Worm (Caenorhabditis elegans) whole organism, L4 larva: ENCODE measurements around the gene ckb-4.

Experiments
- F26F4.8 ChIP-seq: fragments of 200-800 bp; sonication (Bioruptor generic); conservative IDR thresholded peaks from 2 replicates; pipeline ENCODE4 v1.3.6; 2022; ENCODE audit warnings: missing genetic modification characterization, missing compliant biosample characterization
- F49E8.2 ChIP-seq: sonication (generic microtip); optimal IDR thresholded peaks from 2 replicates; lab custom pipeline; 2016; ENCODE audit warnings: missing compliant biosample characterization, mild to moderate bottlenecking, missing genetic modification characterization, borderline replicate concordance
- Y105C5A.15 ChIP-seq: fragments of 200-800 bp; sonication (Bioruptor generic); IDR thresholded peaks from 2 replicates; pipeline ENCODE4 v1.3.6; 2022; ENCODE audit warnings: missing genetic modification characterization, missing compliant biosample characterization
- Y48G9A.11 ChIP-seq: fragments of 200-800 bp; sonication (Bioruptor generic); IDR thresholded peaks from 2 replicates; pipeline ENCODE4 v1.3.6; 2022; ENCODE audit warnings: missing genetic modification reagents, missing genetic modification characterization, missing compliant biosample characterization
- Y5F2A.4 ChIP-seq: fragments of 200-800 bp; sonication (Bioruptor generic); optimal IDR thresholded peaks from 2 replicates; lab custom pipeline; 2018; ENCODE audit warnings: mild to moderate bottlenecking, missing genetic modification characterization, missing compliant biosample characterization
- ZK337.2 ChIP-seq: fragments of 200-800 bp; sonication (Bioruptor generic); IDR thresholded peaks from 2 replicates; pipeline ENCODE4 v1.3.6; 2022; ENCODE audit warnings: missing genetic modification reagents, missing genetic modification characterization, missing compliant biosample characterization
- ZK546.5 ChIP-seq, 2 experiments: sonication (generic microtip); optimal IDR thresholded peaks; 2 replicates each; lab custom pipeline; 2017; ENCODE audit warnings: missing biosample characterization in 2 of 2, missing genetic modification characterization in 2 of 2
- aly-2 ChIP-seq: sonication (generic microtip); optimal IDR thresholded peaks from 2 replicates; lab custom pipeline; 2018; ENCODE audit warnings: missing biosample characterization, missing genetic modification characterization
- arid-1 ChIP-seq: fragments of 200-800 bp; sonication (Bioruptor generic); conservative IDR thresholded peaks from 2 replicates; pipeline ENCODE4 v1.3.6; 2022; ENCODE audit warnings: missing genetic modification reagents, missing genetic modification characterization, missing compliant biosample characterization
- attf-4 ChIP-seq: sonication (generic microtip); optimal IDR thresholded peaks from 3 replicates; lab custom pipeline; 2017; ENCODE audit warnings: missing biosample characterization, missing genetic modification characterization
- ceh-20 ChIP-seq: fragments of 200-800 bp; sonication (Bioruptor generic); IDR thresholded peaks from 2 replicates; pipeline ENCODE4 v1.3.6; 2022; ENCODE audit warnings: missing genetic modification reagents, missing genetic modification characterization, missing compliant biosample characterization
- ceh-44 ChIP-seq: fragments of 200-800 bp; sonication (Bioruptor generic); IDR thresholded peaks from 2 replicates; pipeline ENCODE4 v1.3.6; 2022; ENCODE audit warnings: missing genetic modification reagents, missing genetic modification characterization, missing compliant biosample characterization
- ces-1 ChIP-seq: fragments of 150-350 bp; sonication (generic microtip); optimal IDR thresholded peaks from 4 replicates; lab custom pipeline; 2014; ENCODE audit warnings: missing biosample characterization, missing genetic modification reagents, missing genetic modification characterization
- ctbp-1 ChIP-seq: fragments of 200-800 bp; sonication (Bioruptor generic); IDR thresholded peaks from 2 replicates; pipeline ENCODE4 v1.3.6; 2022; ENCODE audit warnings: missing genetic modification reagents, missing genetic modification characterization, missing compliant biosample characterization
- daf-12 ChIP-seq: fragments of 150-350 bp; optimal IDR thresholded peaks from 2 replicates; lab custom pipeline; 2014; ENCODE audit warnings: missing biosample characterization, missing genetic modification reagents, missing genetic modification characterization
- daf-16 ChIP-seq, 3 experiments: sonication (generic microtip); optimal IDR thresholded peaks; 2 replicates each; lab custom pipeline; 2016 to 2017; ENCODE audit warnings: missing genetic modification characterization in 3 of 3, missing genetic modification reagents in 3 of 3, mild to moderate bottlenecking in 2 of 3, missing compliant biosample characterization in 2 of 3, missing biosample characterization in 1 of 3, moderate library complexity in 1 of 3
- dmd-6 ChIP-seq: fragments of 200-800 bp; sonication (Bioruptor generic); IDR thresholded peaks from 2 replicates; pipeline ENCODE4 v1.3.6; 2022; ENCODE audit warnings: missing genetic modification reagents, missing genetic modification characterization, missing compliant biosample characterization
- dve-1 ChIP-seq: sonication (generic microtip); optimal IDR thresholded peaks from 2 replicates; lab custom pipeline; 2017; ENCODE audit warnings: antibody characterized with exemption, mild to moderate bottlenecking, missing genetic modification characterization, missing compliant biosample characterization; ENCODE audit not compliant: insufficient read depth
- egl-43 ChIP-seq: fragments of 200-800 bp; sonication (Bioruptor generic); IDR thresholded peaks from 2 replicates; pipeline ENCODE4 v1.3.6; 2022; ENCODE audit warnings: missing genetic modification reagents, missing genetic modification characterization, missing compliant biosample characterization
- gei-8 ChIP-seq: fragments of 200-800 bp; sonication (Bioruptor generic); optimal IDR thresholded peaks from 2 replicates; lab custom pipeline; 2018; ENCODE audit warnings: mild to moderate bottlenecking, missing genetic modification characterization, missing compliant biosample characterization
- hif-1 ChIP-seq, 2 experiments: sonication (generic microtip); optimal IDR thresholded peaks; 2 replicates each; lab custom pipeline; 2016 to 2017; ENCODE audit warnings: missing compliant biosample characterization in 2 of 2, missing genetic modification characterization in 2 of 2, missing genetic modification reagents in 2 of 2, missing genotype in 2 of 2, mild to moderate bottlenecking in 1 of 2
- hlh-11 ChIP-seq: fragments of 200-800 bp; sonication (Bioruptor generic); optimal IDR thresholded peaks from 2 replicates; lab custom pipeline; 2018; ENCODE audit warnings: mild to moderate bottlenecking, missing genetic modification characterization, missing compliant biosample characterization
- jun-1 ChIP-seq: fragments of 150-350 bp; optimal IDR thresholded peaks from 2 replicates; lab custom pipeline; 2014; ENCODE audit warnings: missing biosample characterization, missing genetic modification reagents, missing genetic modification characterization
- lin-38 ChIP-seq: fragments of 200-800 bp; sonication (Bioruptor generic); IDR thresholded peaks from 2 replicates; pipeline ENCODE4 v1.3.6; 2022; ENCODE audit warnings: missing genetic modification reagents, missing genetic modification characterization, missing compliant biosample characterization
- lin-39 ChIP-seq: fragments of 150-350 bp; optimal IDR thresholded peaks from 2 replicates; lab custom pipeline; 2014; ENCODE audit warnings: missing biosample characterization, missing genetic modification reagents, missing genetic modification characterization
- lsy-2 ChIP-seq, 2 experiments: fragments of 150-350 bp in 1 of 2; sonication (generic microtip) in 1 of 2; optimal IDR thresholded peaks; 2 replicates each; lab custom pipeline; 2014 to 2017; ENCODE audit warnings: missing biosample characterization in 2 of 2, missing genetic modification characterization in 2 of 2
- mep-1 ChIP-seq: fragments of 150-350 bp; sonication (generic microtip); optimal IDR thresholded peaks from 3 replicates; lab custom pipeline; 2014; ENCODE audit warnings: missing biosample characterization, missing genetic modification characterization
- mes-2 ChIP-seq: sonication (generic microtip); optimal IDR thresholded peaks from 2 replicates; lab custom pipeline; 2016; ENCODE audit warnings: missing genotype, mild to moderate bottlenecking, missing genetic modification characterization, missing compliant biosample characterization; ENCODE audit not compliant: poor library complexity, severe bottlenecking
- nhr-102 ChIP-seq: sonication (generic microtip); optimal IDR thresholded peaks from 2 replicates; lab custom pipeline; 2016; ENCODE audit warnings: mild to moderate bottlenecking, missing genetic modification characterization, moderate library complexity, missing compliant biosample characterization
- nhr-237 ChIP-seq: sonication (generic microtip); optimal IDR thresholded peaks from 2 replicates; lab custom pipeline; 2017; ENCODE audit warnings: missing biosample characterization, missing genetic modification characterization
- nhr-28 ChIP-seq: fragments of 150-350 bp; optimal IDR thresholded peaks from 2 replicates; lab custom pipeline; 2014; ENCODE audit warnings: missing biosample characterization, missing genetic modification characterization
- nhr-41 ChIP-seq: fragments of 200-800 bp; sonication (Bioruptor generic); IDR thresholded peaks from 2 replicates; pipeline ENCODE4 v1.3.6; 2022; ENCODE audit warnings: missing genetic modification reagents, missing genetic modification characterization, missing compliant biosample characterization
- nhr-48 ChIP-seq: sonication (generic microtip); optimal IDR thresholded peaks from 2 replicates; lab custom pipeline; 2016; ENCODE audit warnings: mild to moderate bottlenecking, missing genetic modification characterization, missing compliant biosample characterization
- nhr-6 ChIP-seq: fragments of 150-350 bp; optimal IDR thresholded peaks from 2 replicates; lab custom pipeline; 2014; ENCODE audit warnings: missing biosample characterization, missing genetic modification characterization
- pha-4 ChIP-seq, 2 experiments: fragments of 150-350 bp in 1 of 2; fragments of 200-800 bp in 1 of 2; sonication (Bioruptor generic) in 1 of 2; IDR thresholded peaks in 1 of 2; optimal IDR thresholded peaks in 1 of 2; 2 replicates each; pipeline versions ENCODE4 v1.3.6 to Lab custom; 2014 to 2022; ENCODE audit warnings: missing genetic modification characterization in 2 of 2, missing genetic modification reagents in 2 of 2, missing biosample characterization in 1 of 2, missing compliant biosample characterization in 1 of 2
- php-3 ChIP-seq: fragments of 200-800 bp; sonication (Bioruptor generic); IDR thresholded peaks from 2 replicates; pipeline ENCODE4 v1.3.6; 2022; ENCODE audit warnings: missing genetic modification reagents, missing genetic modification characterization, missing compliant biosample characterization
- pqm-1 ChIP-seq: sonication (generic microtip); optimal IDR thresholded peaks from 2 replicates; lab custom pipeline; 2017; ENCODE audit warnings: missing biosample characterization, missing genetic modification characterization
- skn-1 ChIP-seq: fragments of 150-350 bp; optimal IDR thresholded peaks from 2 replicates; lab custom pipeline; 2014; ENCODE audit warnings: missing biosample characterization, missing genetic modification characterization
- snpc-4 ChIP-seq: fragments of 150-350 bp; optimal IDR thresholded peaks from 2 replicates; lab custom pipeline; 2014; ENCODE audit warnings: missing biosample characterization, missing genetic modification characterization
- spr-1 ChIP-seq: sonication (generic microtip); optimal IDR thresholded peaks from 2 replicates; lab custom pipeline; 2016; ENCODE audit warnings: mild to moderate bottlenecking, missing genetic modification characterization, missing compliant biosample characterization
- spr-3 ChIP-seq: fragments of 200-800 bp; sonication (Bioruptor generic); optimal IDR thresholded peaks from 2 replicates; lab custom pipeline; 2018; ENCODE audit warnings: mild to moderate bottlenecking, missing genetic modification characterization, missing compliant biosample characterization
- tra-1 ChIP-seq: fragments of 200-800 bp; sonication (Bioruptor generic); IDR thresholded peaks from 2 replicates; pipeline ENCODE4 v1.3.6; 2022; ENCODE audit warnings: missing genetic modification reagents, missing genetic modification characterization, missing compliant biosample characterization
- unc-39 ChIP-seq: sonication (generic microtip); optimal IDR thresholded peaks from 2 replicates; lab custom pipeline; 2017; ENCODE audit warnings: missing biosample characterization, missing genetic modification characterization
- unc-62 ChIP-seq, 3 experiments: fragments of 150-350 bp in 1 of 3; sonication (generic microtip); optimal IDR thresholded peaks in 2 of 3; peaks in 1 of 3; 1 replicate in 1 of 3; 2 replicates in 2 of 3; lab custom pipeline; 2014 to 2017; ENCODE audit warnings: missing biosample characterization in 3 of 3, missing genetic modification characterization in 3 of 3, missing genetic modification reagents in 3 of 3, missing genotype in 1 of 3
- vab-7 ChIP-seq: fragments of 200-800 bp; sonication (Bioruptor generic); IDR thresholded peaks from 2 replicates; pipeline ENCODE4 v1.3.6; 2022; ENCODE audit warnings: missing genetic modification reagents, missing genetic modification characterization, missing compliant biosample characterization
- zip-11 ChIP-seq: fragments of 200-800 bp; sonication (Bioruptor generic); IDR thresholded peaks from 2 replicates; pipeline ENCODE4 v1.3.6; 2022; ENCODE audit warnings: missing genetic modification characterization, missing compliant biosample characterization
- zip-2 ChIP-seq: fragments of 150-350 bp; optimal IDR thresholded peaks from 2 replicates; lab custom pipeline; 2014; ENCODE audit warnings: missing biosample characterization, missing genetic modification characterization
- ztf-11 ChIP-seq: fragments of 150-350 bp; optimal IDR thresholded peaks from 2 replicates; lab custom pipeline; 2014; ENCODE audit warnings: missing biosample characterization, missing genetic modification characterization
- ztf-7 ChIP-seq: fragments of 150-350 bp; optimal IDR thresholded peaks from 2 replicates; lab custom pipeline; 2014; ENCODE audit warnings: missing biosample characterization, missing genetic modification characterization

ckb-4 gene

DNA sequence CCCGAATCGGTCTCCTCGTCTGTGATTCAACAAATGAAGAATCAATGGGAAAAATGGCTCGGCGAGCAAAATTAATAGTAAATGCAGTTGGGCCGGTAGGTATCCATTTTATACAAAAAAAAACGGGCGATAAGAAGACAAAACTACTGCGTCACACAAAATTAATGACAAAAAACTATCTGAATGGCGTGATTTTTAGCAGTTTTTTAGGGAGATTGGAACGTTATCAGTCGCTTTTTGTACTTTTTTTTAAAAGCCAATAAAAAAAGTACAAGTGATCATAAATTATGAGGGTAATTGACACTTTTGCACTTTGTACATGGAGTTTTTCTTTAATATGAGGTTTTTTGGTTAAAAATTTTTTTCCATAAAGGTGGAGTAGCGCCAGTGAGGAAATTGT, 13.9 kb upstream of the ckb-4 start:
- TF ChIP-seq lin-38 (GFP tag; lab: Robert Waterston, UW) (no peak), F49E8.2 (tag; lab: Kevin White, UChicago) (no peak), spr-1 (tag; lab: Kevin White, UChicago) (no peak), dve-1 (peak; percentile 51), tra-1 (peak; percentile 78), daf-16 (GFP tag; optimal IDR thresholded peaks at IDR 0.05; lab: Kevin White, UChicago) (no peak), daf-16 (tag; optimal IDR thresholded peaks at IDR 0.05; lab: Kevin White, UChicago) (peak; percentile 10), gei-8 (GFP tag; lab: Kevin White, UChicago) (no peak), nhr-237 (tag; lab: Kevin White, UChicago) (no peak), lin-39 (tag; lab: Kevin White, UChicago) (no peak), jun-1 (tag; lab: Kevin White, UChicago) (no peak), pqm-1 (tag; lab: Kevin White, UChicago) (peak; percentile 72), pha-4 (GFP tag; IDR thresholded peaks at IDR 0.05; lab: Robert Waterston, UW) (no peak), pha-4 (tag; optimal IDR thresholded peaks at IDR 0.05; lab: Kevin White, UChicago) (no peak), ztf-11 (no peak), ceh-44 (GFP tag; lab: Robert Waterston, UW) (no peak), nhr-48 (tag; lab: Kevin White, UChicago) (no peak), arid-1 (no peak), ztf-7 (tag; lab: Kevin White, UChicago) (no peak), ZK546.5 (tag; optimal IDR thresholded peaks at IDR 0.05; lab: Kevin White, UChicago) (no peak), hif-1 (tag; optimal IDR thresholded peaks at IDR 0.05; lab: Kevin White, UChicago) (no peak), dmd-6 (peak; percentile 86), php-3 (GFP tag; lab: Robert Waterston, UW) (peak; percentile 94), zip-11 (GFP tag; lab: Robert Waterston, UW) (no peak), snpc-4 (no peak), ceh-20 (GFP tag; lab: Robert Waterston, UW) (peak; percentile 83), Y48G9A.11 (no peak), zip-2 (tag; lab: Kevin White, UChicago) (no peak), hlh-11 (tag; lab: Kevin White, UChicago) (peak; percentile 39), vab-7 (no peak), nhr-28 (peak; percentile 1), unc-62 (GFP tag; optimal IDR thresholded peaks at IDR 0.05 in 1 of 2; lab: Kevin White, UChicago) (no peak), unc-62 (tag; optimal IDR thresholded peaks at IDR 0.05; lab: Kevin White, UChicago) (no peak), F26F4.8 (GFP tag; lab: Robert Waterston, UW) (no peak), mep-1 (tag; lab: Kevin White, UChicago) (no peak), nhr-6 (no peak)

DNA sequence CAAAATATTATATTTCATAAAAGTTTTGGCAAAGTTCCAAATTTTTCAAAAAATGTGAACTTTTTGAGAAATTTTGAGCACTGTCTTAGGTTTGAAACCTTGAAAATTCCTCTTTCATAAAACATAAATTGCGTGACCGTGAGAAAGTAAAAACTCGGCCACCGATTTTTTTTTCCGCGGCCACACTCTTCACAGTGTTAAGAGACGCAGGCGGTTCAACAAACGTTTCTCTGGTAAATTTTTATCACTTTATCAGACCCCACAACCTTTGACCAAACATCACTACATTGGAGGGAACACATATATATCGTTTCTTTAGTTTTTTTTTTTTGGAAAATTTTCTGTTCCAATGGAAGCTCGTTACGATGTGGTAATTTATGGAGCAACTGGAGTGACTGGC, 13.3 kb upstream of the ckb-4 start, which contains the start of gene F22F7.2:
Gene F22F7.2, plus strand, starts transcription at position 266 of the 400 bp plus-strand sequence.
- TF ChIP-seq Y105C5A.15 (GFP tag; lab: Robert Waterston, UW) = no peak
- TF ChIP-seq daf-16 (GFP tag; optimal IDR thresholded peaks at IDR 0.05; lab: Kevin White, UChicago) = no peak
- no peak for TF ChIP-seq daf-16 (tag; optimal IDR thresholded peaks at IDR 0.05; lab: Kevin White, UChicago)
- TF ChIP-seq dve-1 = peak; percentile 43
- TF ChIP-seq php-3 (GFP tag; lab: Robert Waterston, UW) = peak; percentile 27; the same call in 1 of the 2 replicates
- TF ChIP-seq aly-2 = no peak
- TF ChIP-seq skn-1 (tag; lab: Kevin White, UChicago) = no peak
- TF ChIP-seq dmd-6 = peak; percentile 32
- no peak for TF ChIP-seq lsy-2 (tag; optimal IDR thresholded peaks at IDR 0.05; lab: Kevin White, UChicago)
- TF ChIP-seq unc-39 (tag; lab: Kevin White, UChicago) = no peak
- TF ChIP-seq F26F4.8 (GFP tag; lab: Robert Waterston, UW) = no peak
- peak; percentile 63 for TF ChIP-seq mes-2 (tag; lab: Kevin White, UChicago)
- no peak for TF ChIP-seq ces-1 (GFP tag; lab: Kevin White, UChicago)
- peak; percentile 39 for TF ChIP-seq nhr-28
- no peak for TF ChIP-seq Y5F2A.4
- TF ChIP-seq ZK337.2 = no peak
- TF ChIP-seq ztf-11 = no peak
- no peak for TF ChIP-seq spr-3 (GFP tag; lab: Kevin White, UChicago)
- no peak for TF ChIP-seq ctbp-1 (GFP tag; lab: Robert Waterston, UW)
- TF ChIP-seq nhr-102 = no peak
- TF ChIP-seq egl-43 = no peak
- peak; percentile 53; the same call in 1 of the 2 replicates for TF ChIP-seq tra-1
- no peak for TF ChIP-seq attf-4
- no peak for TF ChIP-seq daf-12 (tag; lab: Kevin White, UChicago)
- peak; percentile 26 for TF ChIP-seq hlh-11 (tag; lab: Kevin White, UChicago)
- 0 out of 2 replicates have a peak, but pooled peaks have one; percentile 17 for TF ChIP-seq nhr-41 (GFP tag; lab: Robert Waterston, UW)
